Worm (Caenorhabditis elegans): ENCODE results near the gene nhr-130.

Gene nhr-130

ce11 chrV:443193-443592 lies 39.9 kb downstream of the nhr-130 start, which contains the start of gene srh-33:
TSS of gene srh-33 (minus strand) at chrV:443293.
- TF ChIP-seq pes-1 (GFP tag; IDR thresholded peaks at IDR 0.05) (no peak), tra-4 (tag; optimal IDR thresholded peaks at IDR 0.05) (no peak), ama-1 (optimal IDR thresholded peaks at IDR 0.05) (no peak), B0310.2 (tag; optimal IDR thresholded peaks at IDR 0.05) (no peak), flt-1 (GFP tag; IDR thresholded peaks at IDR 0.05) (no peak), hmbx-1 (tag; optimal IDR thresholded peaks at IDR 0.05) (no peak), ets-7 (tag; optimal IDR thresholded peaks at IDR 0.05) (no peak), ceh-36 (tag; optimal IDR thresholded peaks at IDR 0.05) (no peak), sea-1 (GFP tag; conservative IDR thresholded peaks at IDR 0.05) (no peak), hnd-1 (tag; optimal IDR thresholded peaks at IDR 0.05) (no peak), F13C5.2 (tag; optimal IDR thresholded peaks at IDR 0.05) (no peak)

- TF ChIP-seq hmbx-1 (tag; optimal IDR thresholded peaks at IDR 0.05) (no peak), tbx-37 (GFP tag; conservative IDR thresholded peaks at IDR 0.05) (no peak), ama-1 (optimal IDR thresholded peaks at IDR 0.05) (no peak)
Observed at ce11 chrV:440923-441322, 42.2 kb downstream of the nhr-130 start, which contains the start of gene B0554.7. TSS of gene B0554.7 (minus strand) at chrV:441023.

ce11 chrV:439183-439749 lies 43.9 kb downstream of the nhr-130 start:
- TF ChIP-seq hnd-1 (tag; optimal IDR thresholded peaks at IDR 0.05) (no peak), scrt-1 (GFP tag; IDR thresholded peaks at IDR 0.05) (no peak), hmbx-1 (tag; optimal IDR thresholded peaks at IDR 0.05) (no peak), ceh-36 (tag; optimal IDR thresholded peaks at IDR 0.05) (no peak), sea-1 (GFP tag; conservative IDR thresholded peaks at IDR 0.05) (no peak), pes-1 (GFP tag; IDR thresholded peaks at IDR 0.05) (no peak), tbx-37 (GFP tag; conservative IDR thresholded peaks at IDR 0.05) (no peak), F13C5.2 (tag; optimal IDR thresholded peaks at IDR 0.05) (no peak), ama-1 (optimal IDR thresholded peaks at IDR 0.05) (no peak), tra-4 (tag; optimal IDR thresholded peaks at IDR 0.05) (no peak), B0310.2 (tag; optimal IDR thresholded peaks at IDR 0.05) (no peak), hmg-4 (GFP tag; optimal IDR thresholded peaks at IDR 0.05) (no peak), tbx-11 (GFP tag; IDR thresholded peaks at IDR 0.05) (no peak), flt-1 (GFP tag; IDR thresholded peaks at IDR 0.05) (no peak), aly-1 (tag; optimal IDR thresholded peaks at IDR 0.05) (no peak), ceh-13 (GFP tag; optimal IDR thresholded peaks at IDR 0.05) (no peak), ets-7 (tag; optimal IDR thresholded peaks at IDR 0.05) (no peak)

ce11 chrV:438094-438493 lies 45.0 kb downstream of the nhr-130 start, which contains the start of gene B0554.1:
TSS of gene B0554.1 (plus strand) at chrV:438394.
- TF ChIP-seq hmg-4 (GFP tag; optimal IDR thresholded peaks at IDR 0.05) (no peak), B0310.2 (tag; optimal IDR thresholded peaks at IDR 0.05) (no peak), pes-1 (GFP tag; IDR thresholded peaks at IDR 0.05) (no peak), sea-1 (GFP tag; conservative IDR thresholded peaks at IDR 0.05) (no peak), ceh-13 (GFP tag; optimal IDR thresholded peaks at IDR 0.05) (no peak), ama-1 (optimal IDR thresholded peaks at IDR 0.05) (no peak), tra-4 (tag; optimal IDR thresholded peaks at IDR 0.05) (no peak), hnd-1 (tag; optimal IDR thresholded peaks at IDR 0.05) (no peak), scrt-1 (GFP tag; IDR thresholded peaks at IDR 0.05) (no peak), tbx-11 (GFP tag; IDR thresholded peaks at IDR 0.05) (no peak), ceh-36 (tag; optimal IDR thresholded peaks at IDR 0.05) (no peak), F13C5.2 (tag; optimal IDR thresholded peaks at IDR 0.05) (no peak)

ce11 chrV:433898-434297 lies 49.2 kb downstream of the nhr-130 start, which contains the start of gene B0554.2:
TSS of gene B0554.2 (plus strand) at chrV:434198.
- TF ChIP-seq pes-1 (GFP tag; IDR thresholded peaks at IDR 0.05) (no peak), aly-1 (tag; optimal IDR thresholded peaks at IDR 0.05) (no peak), scrt-1 (GFP tag; IDR thresholded peaks at IDR 0.05) (no peak), ceh-36 (tag; optimal IDR thresholded peaks at IDR 0.05) (no peak), tbx-37 (GFP tag; conservative IDR thresholded peaks at IDR 0.05) (no peak), tbx-11 (GFP tag; IDR thresholded peaks at IDR 0.05) (no peak), flt-1 (GFP tag; IDR thresholded peaks at IDR 0.05) (no peak), ceh-13 (GFP tag; optimal IDR thresholded peaks at IDR 0.05) (no peak), tra-4 (tag; optimal IDR thresholded peaks at IDR 0.05) (no peak), B0310.2 (tag; optimal IDR thresholded peaks at IDR 0.05) (no peak), sea-1 (GFP tag; conservative IDR thresholded peaks at IDR 0.05) (no peak), hmbx-1 (tag; optimal IDR thresholded peaks at IDR 0.05) (no peak), hmg-4 (GFP tag; optimal IDR thresholded peaks at IDR 0.05) (no peak), ama-1 (optimal IDR thresholded peaks at IDR 0.05) (no peak)

- TF ChIP-seq ceh-36 (tag; optimal IDR thresholded peaks at IDR 0.05), result no peak
- no peak for TF ChIP-seq hnd-1 (tag; optimal IDR thresholded peaks at IDR 0.05)
- no peak for TF ChIP-seq aly-1 (tag; optimal IDR thresholded peaks at IDR 0.05)
- TF ChIP-seq hmbx-1 (tag; optimal IDR thresholded peaks at IDR 0.05), result no peak
Observed at ce11 chrV:432991-433390, 50.1 kb downstream of the nhr-130 start.

Measured in whole organism, early embryonic.